Fruit fly (Drosophila melanogaster) whole organism, adult: ENCODE data around the gene CG5013.

Experiments used
- CG11617 ChIP-seq: fragments of 200-800 bp; sonication (Bioruptor generic); optimal IDR thresholded peaks from 2 replicates; lab custom pipeline; 2017; ENCODE audit warnings: mild to moderate bottlenecking, missing biosample characterization, missing genetic modification reagents, missing genetic modification characterization
- CG12768 ChIP-seq: fragments of 200-800 bp; sonication (Bioruptor generic); optimal IDR thresholded peaks from 2 replicates; lab custom pipeline; 2017; ENCODE audit warnings: missing biosample characterization, missing genetic modification characterization, mild to moderate bottlenecking, moderate library complexity, missing genetic modification reagents
- CG14711 ChIP-seq: fragments of 200-800 bp; sonication (Bioruptor generic); optimal IDR thresholded peaks from 2 replicates; lab custom pipeline; 2018; ENCODE audit warnings: missing biosample characterization, mild to moderate bottlenecking, missing genetic modification characterization, moderate library complexity
- CG1620 ChIP-seq: fragments of 200-800 bp; sonication (Bioruptor generic); optimal IDR thresholded peaks from 2 replicates; lab custom pipeline; 2016; ENCODE audit warnings: missing biosample characterization, missing genetic modification characterization
- CG33017 ChIP-seq: fragments of 200-800 bp; sonication (Bioruptor generic); optimal IDR thresholded peaks from 2 replicates; lab custom pipeline; 2018; ENCODE audit warnings: missing biosample characterization, mild to moderate bottlenecking, missing genetic modification characterization, moderate library complexity
- CG5204 ChIP-seq: fragments of 200-800 bp; sonication (Bioruptor generic); optimal IDR thresholded peaks from 2 replicates; lab custom pipeline; 2016; ENCODE audit warnings: missing biosample characterization, missing genetic modification characterization
- CG7045 ChIP-seq: fragments of 200-800 bp; sonication (Bioruptor generic); optimal IDR thresholded peaks from 2 replicates; lab custom pipeline; 2017; ENCODE audit warnings: missing biosample characterization, mild to moderate bottlenecking, missing genetic modification characterization
- CG7101 ChIP-seq: fragments of 200-800 bp; sonication (Bioruptor generic); optimal IDR thresholded peaks from 2 replicates; lab custom pipeline; 2018; ENCODE audit warnings: missing biosample characterization, mild to moderate bottlenecking, missing genetic modification characterization, moderate library complexity
- Clk ChIP-seq: fragments of 200-800 bp; sonication (Bioruptor generic); optimal IDR thresholded peaks from 2 replicates; lab custom pipeline; 2017; ENCODE audit warnings: missing biosample characterization, missing genetic modification characterization
- Crg-1 ChIP-seq: fragments of 200-800 bp; sonication (Bioruptor generic); optimal IDR thresholded peaks from 2 replicates; lab custom pipeline; 2016; ENCODE audit warnings: missing biosample characterization, missing genetic modification characterization
- Hr96 ChIP-seq: fragments of 200-800 bp; sonication (Bioruptor generic); optimal IDR thresholded peaks from 2 replicates; lab custom pipeline; 2016; ENCODE audit warnings: missing biosample characterization, missing genetic modification characterization
- Mnt ChIP-seq: fragments of 200-800 bp; sonication (Bioruptor generic); optimal IDR thresholded peaks from 2 replicates; lab custom pipeline; 2016; ENCODE audit warnings: missing biosample characterization, mild to moderate bottlenecking, missing genetic modification characterization
- bab1 ChIP-seq: fragments of 200-800 bp; sonication (Bioruptor generic); optimal IDR thresholded peaks from 3 replicates; lab custom pipeline; 2019; ENCODE audit warnings: missing biosample characterization, mild to moderate bottlenecking, missing genetic modification characterization, moderate library complexity
- cic ChIP-seq: fragments of 200-800 bp; sonication (Bioruptor generic); optimal IDR thresholded peaks from 2 replicates; lab custom pipeline; 2017; ENCODE audit warnings: missing biosample characterization, mild to moderate bottlenecking, missing genetic modification characterization, moderate library complexity
- cnc ChIP-seq, 2 experiments: fragments of >200 bp; optimal IDR thresholded peaks; 2 replicates each; lab custom pipeline; 2017
- kay ChIP-seq: fragments of 200-800 bp; sonication (Bioruptor generic); peaks from one replicate; lab custom pipeline; 2016; ENCODE audit warnings: missing biosample characterization, missing genetic modification characterization, borderline replicate concordance
- ovo ChIP-seq: fragments of 200-800 bp; sonication (Bioruptor generic); optimal IDR thresholded peaks from 2 replicates; lab custom pipeline; 2016; ENCODE audit warnings: missing biosample characterization, missing genetic modification characterization
- pad ChIP-seq: fragments of 200-800 bp; sonication (Bioruptor generic); optimal IDR thresholded peaks from 3 replicates; lab custom pipeline; 2017; ENCODE audit warnings: missing biosample characterization, missing genetic modification characterization, mild to moderate bottlenecking, moderate library complexity, missing genetic modification reagents
- tj ChIP-seq: fragments of 200-800 bp; sonication (Bioruptor generic); optimal IDR thresholded peaks from 3 replicates; lab custom pipeline; 2017; ENCODE audit warnings: missing biosample characterization, mild to moderate bottlenecking, missing genetic modification characterization, moderate library complexity
- toe ChIP-seq: fragments of 200-800 bp; sonication (Bioruptor generic); optimal IDR thresholded peaks from 2 replicates; lab custom pipeline; 2016; ENCODE audit warnings: missing biosample characterization, missing genetic modification characterization

Gene CG5013

DNA sequence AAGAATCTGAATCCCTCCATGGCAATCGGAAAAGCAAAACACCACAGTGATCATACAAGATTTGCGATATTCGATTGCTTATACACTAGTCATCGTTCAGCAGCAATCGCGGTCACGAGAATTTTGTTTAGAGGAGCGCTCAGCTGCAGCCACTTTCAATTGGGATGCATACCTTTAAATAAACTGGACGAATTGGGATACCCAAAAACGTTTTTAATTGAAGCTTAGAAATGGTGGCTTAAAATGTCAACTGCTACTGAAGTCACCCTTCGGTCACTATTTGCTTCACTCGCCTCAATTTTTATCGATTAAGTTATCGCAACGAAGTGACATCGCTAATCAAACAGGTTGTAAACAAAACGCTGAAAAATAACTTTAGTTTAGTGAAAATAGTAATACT is at the start of gene CG5013, which contains the start of gene IKKbeta:
Gene CG5013, plus strand, starts transcription at position 302 of the 400 bp plus-strand sequence.
Gene IKKbeta, minus strand, starts transcription at position 53 of the 400 bp plus-strand sequence.
- TF ChIP-seq toe (GFP tag; lab: Kevin White, UChicago) (peak; percentile 86), CG7045 (GFP tag; lab: Kevin White, UChicago) (peak; percentile 4), CG12768 (GFP tag; lab: Kevin White, UChicago) (no peak), Crg-1 (peak; percentile 54), cic (GFP tag; lab: Kevin White, UChicago) (no peak), ovo (GFP tag; lab: Kevin White, UChicago) (peak; percentile 17), Clk (GFP tag; lab: Kevin White, UChicago) (no peak), Hr96 (GFP tag; lab: Kevin White, UChicago) (peak; percentile 72), CG11617 (GFP tag; lab: Kevin White, UChicago) (peak; percentile 48), cnc (optimal IDR thresholded peaks at IDR 0.05; lab: Kevin White, UChicago) (peak in 1 of 2 experiments; percentile 19), CG33017 (tag; lab: Kevin White, UChicago) (no peak), CG1620 (GFP tag; lab: Kevin White, UChicago) (peak; percentile 69), CG14711 (tag; lab: Kevin White, UChicago) (peak; percentile 34), pad (GFP tag; lab: Kevin White, UChicago) (peak; percentile 49), CG5204 (GFP tag; lab: Kevin White, UChicago) (no peak), tj (GFP tag; lab: Kevin White, UChicago) (peak; percentile 25), Mnt (GFP tag; lab: Kevin White, UChicago) (peak; percentile 51), CG7101 (tag; lab: Kevin White, UChicago) (peak; percentile 63), kay (no peak), bab1 (GFP tag; lab: Kevin White, UChicago) (peak; percentile 78)

- TF ChIP-seq kay, result peak; percentile 80
- TF ChIP-seq CG7101 (tag; lab: Kevin White, UChicago), result no peak
- peak; percentile 6 for TF ChIP-seq Crg-1
- TF ChIP-seq CG33017 (tag; lab: Kevin White, UChicago), result no peak
- peak; percentile 8 for TF ChIP-seq pad (GFP tag; lab: Kevin White, UChicago)
- peak; percentile 59 for TF ChIP-seq bab1 (GFP tag; lab: Kevin White, UChicago)
- TF ChIP-seq CG14711 (tag; lab: Kevin White, UChicago), result no peak
Observed at dm6 chr3R:16004015-16004414, 45.5 kb upstream of the CG5013 start.

DNA sequence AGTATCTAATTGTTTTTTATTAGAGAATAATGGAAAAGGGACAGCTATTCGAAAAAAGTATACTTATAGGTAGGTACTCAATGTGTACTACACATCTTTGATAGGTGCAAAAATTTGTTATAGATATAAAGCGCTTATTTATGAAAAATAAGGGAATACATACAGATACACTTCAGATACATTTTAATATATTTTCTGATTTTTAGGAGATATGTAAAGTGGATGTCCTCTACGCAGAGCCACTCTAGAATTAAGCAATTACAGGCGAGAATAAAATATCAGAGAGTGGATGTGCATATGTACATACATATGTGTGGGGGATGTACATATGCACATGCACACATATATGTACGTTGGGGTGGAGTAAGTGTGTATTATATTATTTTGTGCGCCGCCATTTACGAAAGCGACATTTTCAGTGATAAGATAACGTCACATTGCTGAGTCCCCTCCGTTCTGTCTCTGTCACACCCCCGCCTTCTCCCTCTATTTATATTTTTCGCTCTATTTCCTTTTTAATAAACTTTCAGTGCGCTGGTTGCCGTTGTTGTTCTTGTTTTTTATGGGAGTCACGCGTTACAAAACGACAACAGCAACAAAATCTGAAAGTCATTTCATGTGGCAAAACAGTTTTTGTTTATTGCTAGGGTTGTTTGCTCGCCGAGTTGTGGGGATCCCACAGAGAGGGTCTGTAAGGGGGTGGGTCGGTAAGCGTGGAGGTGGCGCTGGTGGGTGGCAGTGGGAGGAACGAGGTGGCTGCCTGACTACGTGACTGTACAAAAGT is 44.6 kb upstream of the CG5013 start:
- TF ChIP-seq Crg-1 (peak; percentile 42), CG33017 (tag; lab: Kevin White, UChicago) (peak; percentile 77), CG1620 (GFP tag; lab: Kevin White, UChicago) (no peak), CG11617 (GFP tag; lab: Kevin White, UChicago) (peak; percentile 56), pad (GFP tag; lab: Kevin White, UChicago) (peak; percentile 68), CG7045 (GFP tag; lab: Kevin White, UChicago) (peak; percentile 53), CG5204 (GFP tag; lab: Kevin White, UChicago) (peak; percentile 20), CG12768 (GFP tag; lab: Kevin White, UChicago) (peak; percentile 88), CG7101 (tag; lab: Kevin White, UChicago) (peak; percentile 15), bab1 (GFP tag; lab: Kevin White, UChicago) (peak; percentile 7), Clk (GFP tag; lab: Kevin White, UChicago) (peak; percentile 73), tj (GFP tag; lab: Kevin White, UChicago) (peak; percentile 33), Mnt (GFP tag; lab: Kevin White, UChicago) (peak; percentile 89), kay (peak; percentile 81), cic (GFP tag; lab: Kevin White, UChicago) (peak; percentile 96), toe (GFP tag; lab: Kevin White, UChicago) (peak; percentile 36), CG14711 (tag; lab: Kevin White, UChicago) (peak; percentile 58), Hr96 (GFP tag; lab: Kevin White, UChicago) (peak; percentile 56), cnc (optimal IDR thresholded peaks at IDR 0.05; lab: Kevin White, UChicago) (peak; percentile 66 to 69), ovo (GFP tag; lab: Kevin White, UChicago) (peak; percentile 36)

- TF ChIP-seq Crg-1 (peak; percentile 25), CG14711 (tag; lab: Kevin White, UChicago) (peak; percentile 25), cic (GFP tag; lab: Kevin White, UChicago) (no peak), CG33017 (tag; lab: Kevin White, UChicago) (no peak), ovo (GFP tag; lab: Kevin White, UChicago) (peak; percentile 55), CG12768 (GFP tag; lab: Kevin White, UChicago) (peak; percentile 26), toe (GFP tag; lab: Kevin White, UChicago) (no peak), CG7101 (tag; lab: Kevin White, UChicago) (peak; percentile 50), cnc (optimal IDR thresholded peaks at IDR 0.05; lab: Kevin White, UChicago) (no peak), kay (peak; percentile 52)
Observed at dm6 chr3R:16005943-16006342, 43.5 kb upstream of the CG5013 start.

DNA sequence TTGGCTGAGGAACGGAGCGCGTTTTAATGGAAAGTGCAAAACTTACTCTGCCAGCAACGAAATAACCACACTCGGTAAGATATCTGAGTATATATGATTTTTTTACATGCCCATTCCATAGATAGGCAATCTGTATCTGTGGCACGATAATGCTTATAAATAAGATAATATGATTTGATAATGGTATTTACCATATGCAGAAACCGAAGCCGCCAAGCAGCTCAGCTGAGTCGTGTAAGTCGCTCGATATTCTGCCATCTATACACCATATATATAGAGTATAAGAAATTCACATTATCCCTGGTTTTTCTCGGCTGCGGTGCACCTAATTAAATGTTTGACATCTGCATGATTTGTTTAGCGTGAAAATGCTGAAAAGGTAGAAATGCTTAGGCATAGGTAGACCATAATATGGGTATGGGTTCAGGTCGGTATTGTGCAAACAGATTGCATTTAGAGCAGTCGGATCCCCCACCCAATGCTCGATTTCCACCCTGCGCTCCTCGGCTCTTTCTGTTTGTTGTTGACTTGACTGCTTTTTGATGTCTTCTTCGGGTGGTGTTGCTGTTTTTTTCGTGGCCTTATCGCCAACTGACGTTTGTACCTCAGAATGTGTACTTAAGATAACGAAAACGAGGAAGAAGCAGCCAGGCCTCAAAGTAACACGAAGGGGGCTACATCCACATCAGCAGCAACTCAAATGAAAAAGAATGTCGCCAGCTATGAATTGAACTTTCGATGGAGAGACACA is 42.5 kb upstream of the CG5013 start:
- TF ChIP-seq Mnt (GFP tag; lab: Kevin White, UChicago) (peak; percentile 16), CG7045 (GFP tag; lab: Kevin White, UChicago) (no peak), kay (peak; percentile 68), CG33017 (tag; lab: Kevin White, UChicago) (no peak)
